Worm (Caenorhabditis elegans) whole organism, L4/young adult: ENCODE measurements around the gene F19H6.6.

Experiments
- W03F9.2 ChIP-seq: fragments of 150-350 bp; optimal IDR thresholded peaks from 2 replicates; lab custom pipeline; 2014; ENCODE audit warnings: missing biosample characterization, missing genetic modification characterization
- dao-5 ChIP-seq: sonication (generic microtip); optimal IDR thresholded peaks from 2 replicates; lab custom pipeline; 2016; ENCODE audit warnings: missing genotype, missing genetic modification characterization, moderate library complexity, missing compliant biosample characterization
- him-1 ChIP-seq: sonication (generic microtip); optimal IDR thresholded peaks from 2 replicates; lab custom pipeline; 2016; ENCODE audit warnings: missing genotype, missing genetic modification reagents, missing genetic modification characterization, missing compliant biosample characterization

DNA sequence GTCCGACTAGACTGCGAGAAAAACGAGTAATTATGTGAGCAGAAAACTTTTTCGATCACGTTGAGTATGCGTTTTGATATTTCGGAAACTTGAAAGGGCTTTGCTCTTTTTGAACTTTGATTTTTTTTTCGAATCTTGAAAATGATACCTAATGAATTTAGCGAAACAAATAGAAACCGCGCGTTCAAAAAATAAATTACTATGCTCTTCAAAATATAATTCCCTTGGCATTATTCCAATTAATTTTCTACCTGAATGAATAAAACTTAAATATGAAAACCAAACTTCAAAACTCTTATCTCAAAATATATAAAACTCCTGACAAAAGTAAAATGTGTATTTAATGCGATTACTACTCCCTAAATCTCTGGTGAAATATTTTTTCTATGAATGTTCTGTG, 45.4 kb upstream of the F19H6.6 start, which contains the start of gene xtr-2:
- TF ChIP-seq him-1 (tag; lab: Kevin White, UChicago) (no peak), W03F9.2 (tag; lab: Kevin White, UChicago) (no peak), dao-5 (no peak)
